Worm (Caenorhabditis elegans) whole organism, late embryonic: ENCODE data around the gene C23H3.9.

Experiments
- C08G9.2 ChIP-seq: sonication (generic microtip); optimal IDR thresholded peaks from 2 replicates; lab custom pipeline; 2016; ENCODE audit warnings: mild to moderate bottlenecking, missing genetic modification characterization, moderate library complexity, missing compliant biosample characterization
- F13H6.1 ChIP-seq: sonication (generic microtip); optimal IDR thresholded peaks from 2 replicates; lab custom pipeline; 2016; ENCODE audit warnings: missing genetic modification characterization, missing compliant biosample characterization
- K02D7.2 ChIP-seq: sonication (generic microtip); optimal IDR thresholded peaks from 2 replicates; lab custom pipeline; 2017; ENCODE audit warnings: mild to moderate bottlenecking, missing genetic modification characterization, missing compliant biosample characterization
- Y22D7AL.16 ChIP-seq: sonication (generic microtip); optimal IDR thresholded peaks from 2 replicates; lab custom pipeline; 2016; ENCODE audit warnings: missing genetic modification characterization, missing compliant biosample characterization
- ama-1 ChIP-seq: fragments of 150-350 bp; optimal IDR thresholded peaks from 2 replicates; lab custom pipeline; 2014
- ceh-18 ChIP-seq: sonication (generic microtip); optimal IDR thresholded peaks from 2 replicates; lab custom pipeline; 2016; ENCODE audit warnings: missing genetic modification characterization, missing compliant biosample characterization
- ceh-2 ChIP-seq: sonication (generic microtip); optimal IDR thresholded peaks from 2 replicates; lab custom pipeline; 2016; ENCODE audit warnings: missing genotype, missing genetic modification characterization, missing compliant biosample characterization
- ceh-24 ChIP-seq: sonication (generic microtip); optimal IDR thresholded peaks from 2 replicates; lab custom pipeline; 2016; ENCODE audit warnings: mild to moderate bottlenecking, missing genetic modification characterization, missing compliant biosample characterization
- ceh-30 ChIP-seq: fragments of 150-350 bp; optimal IDR thresholded peaks from 2 replicates; lab custom pipeline; 2014; ENCODE audit warnings: missing biosample characterization, missing genetic modification characterization
- ceh-31 ChIP-seq: sonication (generic microtip); optimal IDR thresholded peaks from 2 replicates; lab custom pipeline; 2016; ENCODE audit warnings: missing genetic modification characterization, missing compliant biosample characterization
- ceh-34 ChIP-seq: sonication (generic microtip); optimal IDR thresholded peaks from 2 replicates; lab custom pipeline; 2016; ENCODE audit warnings: mild to moderate bottlenecking, missing genetic modification characterization, missing compliant biosample characterization
- ceh-48 ChIP-seq: sonication (generic microtip); optimal IDR thresholded peaks from 2 replicates; lab custom pipeline; 2016; ENCODE audit warnings: missing genetic modification characterization, inconsistent platforms, missing compliant biosample characterization
- che-1 ChIP-seq: sonication (generic microtip); optimal IDR thresholded peaks from 2 replicates; lab custom pipeline; 2016; ENCODE audit warnings: mild to moderate bottlenecking, missing genetic modification characterization, missing compliant biosample characterization
- dve-1 ChIP-seq: sonication (generic microtip); optimal IDR thresholded peaks from 2 replicates; lab custom pipeline; 2017; ENCODE audit warnings: antibody characterized with exemption, mild to moderate bottlenecking, missing genetic modification characterization, missing compliant biosample characterization
- elt-4 ChIP-seq: sonication (generic microtip); optimal IDR thresholded peaks from 2 replicates; lab custom pipeline; 2016; ENCODE audit warnings: missing genetic modification characterization, missing compliant biosample characterization
- fax-1 ChIP-seq: sonication (generic microtip); optimal IDR thresholded peaks from 2 replicates; lab custom pipeline; 2016; ENCODE audit warnings: missing genotype, missing genetic modification characterization, missing compliant biosample characterization
- fkh-10 ChIP-seq: fragments of 150-350 bp; optimal IDR thresholded peaks from 2 replicates; lab custom pipeline; 2014; ENCODE audit warnings: missing biosample characterization, missing genetic modification reagents, missing genetic modification characterization
- fkh-6 ChIP-seq: sonication (generic microtip); optimal IDR thresholded peaks from 2 replicates; lab custom pipeline; 2016; ENCODE audit warnings: missing genetic modification characterization, missing compliant biosample characterization
- hlh-6 ChIP-seq: sonication (generic microtip); optimal IDR thresholded peaks from 2 replicates; lab custom pipeline; 2016; ENCODE audit warnings: missing genotype, missing genetic modification characterization, missing compliant biosample characterization
- hlh-8 ChIP-seq: sonication (generic microtip); optimal IDR thresholded peaks from 2 replicates; lab custom pipeline; 2016; ENCODE audit warnings: missing genotype, missing genetic modification characterization, missing compliant biosample characterization
- mec-3 ChIP-seq: sonication (generic microtip); optimal IDR thresholded peaks from 2 replicates; lab custom pipeline; 2016; ENCODE audit warnings: borderline replicate concordance, missing genetic modification characterization, missing compliant biosample characterization
- nfya-1 ChIP-seq: sonication (generic microtip); optimal IDR thresholded peaks from 2 replicates; lab custom pipeline; 2017; ENCODE audit warnings: missing genetic modification characterization, mild to moderate bottlenecking, missing compliant biosample characterization, antibody characterized with exemption, moderate library complexity
- nhr-11 ChIP-seq: fragments of 150-350 bp; optimal IDR thresholded peaks from 2 replicates; lab custom pipeline; 2014; ENCODE audit warnings: missing biosample characterization, missing genetic modification characterization
- odd-2 ChIP-seq: sonication (generic microtip); optimal IDR thresholded peaks from 2 replicates; lab custom pipeline; 2017; ENCODE audit warnings: antibody characterized with exemption, mild to moderate bottlenecking, missing genetic modification characterization, missing compliant biosample characterization
- pat-9 ChIP-seq: fragments of 200-800 bp; sonication (Bioruptor generic); optimal IDR thresholded peaks from 2 replicates; lab custom pipeline; 2018; ENCODE audit warnings: mild to moderate bottlenecking, missing genetic modification characterization, moderate library complexity, missing compliant biosample characterization
- pax-1 ChIP-seq: fragments of 150-350 bp; optimal IDR thresholded peaks from 2 replicates; lab custom pipeline; 2014; ENCODE audit warnings: missing biosample characterization, missing genetic modification characterization
- pha-4 ChIP-seq: fragments of 150-350 bp; optimal IDR thresholded peaks from 2 replicates; lab custom pipeline; 2018; ENCODE audit warnings: missing biosample characterization, missing genetic modification reagents, missing genetic modification characterization
- ref-2 ChIP-seq: sonication (generic microtip); optimal IDR thresholded peaks from 2 replicates; lab custom pipeline; 2016; ENCODE audit warnings: missing genetic modification characterization, missing compliant biosample characterization
- rnt-1 ChIP-seq: sonication (generic microtip); optimal IDR thresholded peaks from 2 replicates; lab custom pipeline; 2016; ENCODE audit warnings: missing genetic modification characterization, missing compliant biosample characterization
- sdc-2 ChIP-seq: sonication (generic microtip); optimal IDR thresholded peaks from 2 replicates; lab custom pipeline; 2016; ENCODE audit warnings: missing genotype, missing genetic modification characterization, missing compliant biosample characterization
- sox-2 ChIP-seq: fragments of 200-800 bp; sonication (Bioruptor generic); IDR thresholded peaks from 2 replicates; pipeline ENCODE4 v1.3.6; 2022; ENCODE audit warnings: missing genetic modification reagents, missing genetic modification characterization, missing compliant biosample characterization
- sox-4 ChIP-seq: sonication (generic microtip); optimal IDR thresholded peaks from 2 replicates; lab custom pipeline; 2017; ENCODE audit warnings: mild to moderate bottlenecking, missing genetic modification characterization, inconsistent platforms, missing compliant biosample characterization
- syd-9 ChIP-seq: sonication (generic microtip); optimal IDR thresholded peaks from 2 replicates; lab custom pipeline; 2016; ENCODE audit warnings: mild to moderate bottlenecking, missing genetic modification characterization, moderate library complexity, missing compliant biosample characterization
- tbx-2 ChIP-seq: sonication (generic microtip); optimal IDR thresholded peaks from 2 replicates; lab custom pipeline; 2016; ENCODE audit warnings: missing genetic modification characterization, missing compliant biosample characterization
- tbx-7 ChIP-seq: sonication (generic microtip); optimal IDR thresholded peaks from 2 replicates; lab custom pipeline; 2016; ENCODE audit warnings: missing genotype, missing genetic modification characterization, missing compliant biosample characterization

C23H3.9 gene

ce11 chrII:24559-24998 lies 54.5 kb downstream of the C23H3.9 start, which contains the start of gene enee-1:
Gene enee-1 (plus strand): TSS chrII:24666.
- TF ChIP-seq ceh-31 (tag; lab: Kevin White, UChicago) (peak; percentile 21), mec-3 (tag; lab: Kevin White, UChicago) (no peak), ceh-18 (peak; percentile 8), ceh-34 (tag; lab: Kevin White, UChicago) (no peak), Y22D7AL.16 (tag; lab: Kevin White, UChicago) (no peak), nfya-1 (tag; lab: Kevin White, UChicago) (peak; percentile 54), C08G9.2 (tag; lab: Kevin White, UChicago) (no peak), fkh-10 (GFP tag; lab: Kevin White, UChicago) (no peak), tbx-2 (peak; percentile 25), F13H6.1 (no peak), hlh-6 (tag; lab: Kevin White, UChicago) (no peak), K02D7.2 (no peak), dve-1 (tag; lab: Kevin White, UChicago) (no peak), ceh-2 (tag; lab: Kevin White, UChicago) (no peak), pax-1 (tag; lab: Kevin White, UChicago) (no peak), odd-2 (tag; lab: Kevin White, UChicago) (no peak), ceh-48 (tag; lab: Kevin White, UChicago) (peak; percentile 29), ceh-30 (tag; lab: Kevin White, UChicago) (peak; percentile 68), rnt-1 (tag; lab: Kevin White, UChicago) (peak; percentile 53), tbx-7 (tag; lab: Kevin White, UChicago) (no peak), che-1 (tag; lab: Kevin White, UChicago) (no peak), fkh-6 (tag; lab: Kevin White, UChicago) (no peak), syd-9 (tag; lab: Kevin White, UChicago) (no peak), ref-2 (tag; lab: Kevin White, UChicago) (no peak), ama-1 (lab: Kevin White, UChicago) (no peak)

- no peak for TF ChIP-seq C08G9.2 (tag; lab: Kevin White, UChicago)
- TF ChIP-seq mec-3 (tag; lab: Kevin White, UChicago): peak; percentile 37
- TF ChIP-seq, all 69 proteins: peak for 1
Observed at ce11 chrII:23739-24138, 55.3 kb downstream of the C23H3.9 start.

ce11 chrII:23025-23424 lies 56.0 kb downstream of the C23H3.9 start, which contains the start of gene sqt-2:
Gene sqt-2 (plus strand): TSS chrII:23325.
- TF ChIP-seq hlh-8 (no peak), fax-1 (tag; lab: Kevin White, UChicago) (no peak), pat-9 (tag; lab: Kevin White, UChicago) (no peak), sox-4 (no peak), pha-4 (tag; lab: Kevin White, UChicago) (no peak), ceh-24 (tag; lab: Kevin White, UChicago) (no peak)

- no peak for TF ChIP-seq fax-1 (tag; lab: Kevin White, UChicago)
- TF ChIP-seq elt-4: no peak
- no peak for TF ChIP-seq sox-2
- TF ChIP-seq sdc-2 (tag; lab: Kevin White, UChicago): no peak
- no peak for TF ChIP-seq nhr-11 (tag; lab: Kevin White, UChicago)
- TF ChIP-seq tbx-7 (tag; lab: Kevin White, UChicago): no peak
Observed at ce11 chrII:21953-22352, 57.1 kb downstream of the C23H3.9 start.
